Fruit fly (Drosophila melanogaster): ENCODE measurements around the gene CG10516.

Gene CG10516

dm6 chr3L:15956448-15957010 is 11.5 kb upstream of the CG10516 start, which contains the start of gene elgi (continued):
- TF ChIP-seq CG8089 (GFP tag; optimal IDR thresholded peaks at IDR 0.05) (peak; percentile 20), CG34376 (GFP tag; optimal IDR thresholded peaks at IDR 0.05) (peak; percentile 67), CG11504 (tag; optimal IDR thresholded peaks at IDR 0.05) (no peak), chif (GFP tag; optimal IDR thresholded peaks at IDR 0.05) (peak; percentile 35 to 63), ATbp (GFP tag; optimal IDR thresholded peaks at IDR 0.05) (no peak), CG33557 (GFP tag; optimal IDR thresholded peaks at IDR 0.05) (peak; percentile 30), CTCF (GFP tag; optimal IDR thresholded peaks at IDR 0.05) (no peak), tll (GFP tag; optimal IDR thresholded peaks at IDR 0.05) (no peak), CG8388 (GFP tag; optimal IDR thresholded peaks at IDR 0.05) (no peak), Myb (GFP tag; optimal IDR thresholded peaks at IDR 0.05) (peak; percentile 62), CG6683 (GFP tag; optimal IDR thresholded peaks at IDR 0.05) (no peak), Drgx (GFP tag; IDR thresholded peaks at IDR 0.05) (no peak), btn (GFP tag; optimal IDR thresholded peaks at IDR 0.05) (no peak), CG18599 (GFP tag; optimal IDR thresholded peaks at IDR 0.05) (peak; percentile 65), Bteb2 (GFP tag; optimal IDR thresholded peaks at IDR 0.05) (peak; percentile 65), odd (GFP tag; optimal IDR thresholded peaks at IDR 0.05) (no peak), Optix (GFP tag; IDR thresholded peaks at IDR 0.05) (no peak), lbe (GFP tag; optimal IDR thresholded peaks at IDR 0.05) (peak; percentile 78), Bgb (GFP tag; IDR thresholded peaks at IDR 0.05; ENCODE audit: partially characterized antibody) (no peak), zf30C (GFP tag; optimal IDR thresholded peaks at IDR 0.05) (no peak), CG30020 (tag; optimal IDR thresholded peaks at IDR 0.05) (peak; percentile 24), TFAM (GFP tag; optimal IDR thresholded peaks at IDR 0.05) (no peak), twi (tag; optimal IDR thresholded peaks at IDR 0.05) (peak; percentile 13), Adf1 (GFP tag; IDR thresholded peaks at IDR 0.05) (no peak), chn (GFP tag; optimal IDR thresholded peaks at IDR 0.05) (peak; percentile 46), lab (GFP tag; optimal IDR thresholded peaks at IDR 0.05) (peak; percentile 73), CG31441 (GFP tag; IDR thresholded peaks at IDR 0.05) (no peak), CG11247 (GFP tag; IDR thresholded peaks at IDR 0.05) (no peak; the same call in 1 of the 2 replicates), abd-A (tag; optimal IDR thresholded peaks at IDR 0.05) (no peak), Ada2b (GFP tag; IDR thresholded peaks at IDR 0.05) (peak; percentile 21; the same call in 1 of the 2 replicates), p53 (GFP tag; optimal IDR thresholded peaks at IDR 0.05) (no peak), mirr (GFP tag; optimal IDR thresholded peaks at IDR 0.05) (peak; percentile 47), CG18619 (GFP tag; optimal IDR thresholded peaks at IDR 0.05) (peak; percentile 39), Camta (GFP tag; optimal IDR thresholded peaks at IDR 0.05) (peak; percentile 56), h (optimal IDR thresholded peaks at IDR 0.05) (no peak), repo (GFP tag; optimal IDR thresholded peaks at IDR 0.05) (peak; percentile 52), CG18262 (tag; optimal IDR thresholded peaks at IDR 0.05) (peak; percentile 3), fru (optimal IDR thresholded peaks at IDR 0.05) (no peak), CG7357 (GFP tag; IDR thresholded peaks at IDR 0.05) (no peak), gem (tag; optimal IDR thresholded peaks at IDR 0.05) (no peak), zen2 (GFP tag; IDR thresholded peaks at IDR 0.05; ENCODE audit: partially characterized antibody) (no peak; the same call in 2 of the 3 replicates), mld (GFP tag; IDR thresholded peaks at IDR 0.05; ENCODE audit: partially characterized antibody) (no peak), Abd-B (GFP tag; optimal IDR thresholded peaks at IDR 0.05) (no peak), CG9932 (GFP tag; IDR thresholded peaks at IDR 0.05) (peak; percentile 82), CG1602 (GFP tag; optimal IDR thresholded peaks at IDR 0.05) (peak; percentile 4), CG11696 (GFP tag; IDR thresholded peaks at IDR 0.05) (no peak), CG4360 (GFP tag; IDR thresholded peaks at IDR 0.05) (no peak), ase (GFP tag; IDR thresholded peaks at IDR 0.05) (no peak), wek (GFP tag; optimal IDR thresholded peaks at IDR 0.05) (no peak), slou (GFP tag; optimal IDR thresholded peaks at IDR 0.05) (peak; percentile 2), trem (tag; optimal IDR thresholded peaks at IDR 0.05) (peak; percentile 18), bigmax (GFP tag; optimal IDR thresholded peaks at IDR 0.05) (no peak)

Measured in whole organism, embryonic.